Fruit fly (Drosophila melanogaster): ENCODE data around the gene CG1208.

DNA sequence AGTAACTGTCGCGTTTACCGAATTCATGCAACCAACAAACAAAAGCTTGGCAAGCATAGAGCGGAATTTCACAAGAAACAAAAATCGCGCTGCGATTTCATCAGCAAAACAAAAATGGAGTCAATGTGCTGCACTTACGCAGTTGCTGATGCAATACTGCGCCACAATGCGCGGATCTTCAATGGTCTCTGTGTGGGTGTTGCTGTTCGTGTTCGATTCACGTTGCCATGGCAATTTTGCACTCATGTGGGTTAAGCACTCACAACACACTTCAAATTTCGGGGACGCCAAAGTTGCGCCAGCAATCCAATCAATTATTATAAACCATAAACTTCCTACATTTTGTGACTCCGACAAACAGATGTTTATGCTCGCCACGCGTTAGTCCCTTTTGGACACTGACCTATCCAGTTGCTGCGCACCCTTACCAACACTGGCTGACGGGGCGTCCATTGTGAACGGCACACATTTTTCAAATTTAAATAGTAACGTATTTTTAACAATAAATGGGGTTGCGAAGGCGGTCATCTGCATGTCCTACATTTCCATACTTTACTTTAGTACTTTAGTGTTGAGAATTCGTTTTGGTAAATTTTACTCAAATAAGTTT is 30.7 kb downstream of the CG1208 start, which contains the start of gene CG2017:
- TF ChIP-seq Dip2 (GFP tag; IDR thresholded peaks at IDR 0.05) (no peak), twi (tag; optimal IDR thresholded peaks at IDR 0.05) (peak; percentile 75), pros (GFP tag; optimal IDR thresholded peaks at IDR 0.05) (no peak), CG12236 (GFP tag; optimal IDR thresholded peaks at IDR 0.05) (no peak), nau (GFP tag; optimal IDR thresholded peaks at IDR 0.05) (no peak), lola (GFP tag; optimal IDR thresholded peaks at IDR 0.05) (no peak), lbe (GFP tag; optimal IDR thresholded peaks at IDR 0.05) (no peak), CG10274 (GFP tag; optimal IDR thresholded peaks at IDR 0.05) (no peak), CG12155 (GFP tag; optimal IDR thresholded peaks at IDR 0.05) (peak; percentile 51), CG18011 (GFP tag; optimal IDR thresholded peaks at IDR 0.05) (no peak), onecut (GFP tag; IDR thresholded peaks at IDR 0.05) (peak; percentile 18; the same call in 1 of the 2 replicates), CG9437 (GFP tag; optimal IDR thresholded peaks at IDR 0.05) (no peak), CG2120 (GFP tag; optimal IDR thresholded peaks at IDR 0.05) (peak; percentile 77), NFAT (GFP tag; IDR thresholded peaks at IDR 0.05) (peak; percentile 65; the same call in 1 of the 2 replicates)
